Fruit fly (Drosophila melanogaster) S2 (cell line): ENCODE results near the gene ttm50.

Experiments
- CG8478 ChIP-seq: fragments of >200 bp; optimal IDR thresholded peaks from 2 replicates; lab custom pipeline; 2018
- CTCF ChIP-seq, 2 experiments: fragments of >200 bp; optimal IDR thresholded peaks; 2 replicates each; lab custom pipeline; 2018

DNA sequence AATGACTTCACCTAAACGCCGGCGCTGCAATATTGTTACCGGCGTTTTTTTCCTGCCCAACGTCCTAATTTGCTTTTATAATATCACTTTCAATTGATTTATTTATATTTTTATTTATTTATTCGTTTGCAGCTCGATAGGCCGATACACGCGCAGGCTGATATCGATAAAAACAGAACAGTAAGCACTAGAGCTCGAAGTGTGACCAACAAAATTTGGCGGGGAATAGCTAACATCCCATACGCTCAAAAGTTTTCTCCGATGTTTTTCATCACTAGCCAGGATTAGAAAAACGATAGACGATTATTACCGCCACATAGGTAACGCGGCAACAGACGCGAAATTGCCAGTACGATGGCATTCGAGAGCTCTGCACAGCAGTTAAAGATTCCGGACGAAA lies 18.2 kb downstream of the ttm50 start, which contains the start of the genes CG2685 and CG2694:
- TF ChIP-seq CG8478 (no peak), CTCF (optimal IDR thresholded peaks at IDR 0.05; lab: Kevin White, UChicago) (no peak)
